Worm (Caenorhabditis elegans): ENCODE data around the gene dyf-17.

The dyf-17 gene

ce11 chrV:19119260-19119659, 8.1 kb upstream of the dyf-17 start, which contains the start of gene Y39B6A.13 (continued):
- TF ChIP-seq hlh-17 (GFP tag; optimal IDR thresholded peaks at IDR 0.05; ENCODE audit: borderline replicate concordance) (no peak), nhr-90 (tag; optimal IDR thresholded peaks at IDR 0.05; ENCODE audit: poor library complexity) (no peak), elt-3 (tag; optimal IDR thresholded peaks at IDR 0.05) (peak in 1 of 6 experiments; percentile 7), nhr-84 (tag; optimal IDR thresholded peaks at IDR 0.05) (no peak), efl-3 (GFP tag; optimal IDR thresholded peaks at IDR 0.05) (no peak), nhr-12 (tag; optimal IDR thresholded peaks at IDR 0.05) (no peak), snu-23 (GFP tag; optimal IDR thresholded peaks at IDR 0.05) (peak; percentile 64), mab-9 (GFP tag; IDR thresholded peaks at IDR 0.05) (no peak), unc-62 (GFP tag; optimal IDR thresholded peaks at IDR 0.05) (no peak), irx-1 (tag; optimal IDR thresholded peaks at IDR 0.05) (no peak), ceh-8 (GFP tag; optimal IDR thresholded peaks at IDR 0.05) (no peak), lsy-2 (tag; optimal IDR thresholded peaks at IDR 0.05) (peak; percentile 52 to 58), skn-1 (tag; optimal IDR thresholded peaks at IDR 0.05) (peak; percentile 39), jun-1 (tag; optimal IDR thresholded peaks at IDR 0.05) (no peak), unc-130 (tag; optimal IDR thresholded peaks at IDR 0.05) (no peak), isw-1 (GFP tag; IDR thresholded peaks at IDR 0.05) (peak; percentile 20; the same call in 1 of the 2 replicates), fkh-4 (tag; optimal IDR thresholded peaks at IDR 0.05; ENCODE audit: borderline replicate concordance) (no peak), lin-39 (tag; optimal IDR thresholded peaks at IDR 0.05) (no peak), rnt-1 (tag; optimal IDR thresholded peaks at IDR 0.05) (peak; percentile 42), aha-1 (tag; optimal IDR thresholded peaks at IDR 0.05) (no peak), ztf-11 (tag; optimal IDR thresholded peaks at IDR 0.05) (no peak), swsn-7 (tag; optimal IDR thresholded peaks at IDR 0.05) (peak; percentile 48), tbx-2 (tag; optimal IDR thresholded peaks at IDR 0.05) (peak; percentile 40), dpl-1 (GFP tag; optimal IDR thresholded peaks at IDR 0.05) (peak; percentile 78 to 89 (median 88)), fkh-8 (tag; optimal IDR thresholded peaks at IDR 0.05) (peak; percentile 27), sptf-1 (tag; optimal IDR thresholded peaks at IDR 0.05) (no peak), pag-3 (tag; optimal IDR thresholded peaks at IDR 0.05; ENCODE audit: borderline replicate concordance, insufficient read depth) (no peak), nhr-19 (GFP tag; conservative IDR thresholded peaks at IDR 0.05) (peak; percentile 48; the same call in 1 of the 2 replicates), sup-37 (GFP tag; optimal IDR thresholded peaks at IDR 0.05) (no peak), ceh-90 (tag; optimal IDR thresholded peaks at IDR 0.05) (no peak), nhr-77 (tag; optimal IDR thresholded peaks at IDR 0.05) (no peak), zag-1 (tag; optimal IDR thresholded peaks at IDR 0.05) (no peak), ama-1 (optimal IDR thresholded peaks at IDR 0.05) (no peak), snpc-4 (tag; optimal IDR thresholded peaks at IDR 0.05) (no peak), lir-3 (tag; optimal IDR thresholded peaks at IDR 0.05; ENCODE audit: poor library complexity) (no peak), nhr-237 (tag; optimal IDR thresholded peaks at IDR 0.05) (no peak), ets-5 (GFP tag; IDR thresholded peaks at IDR 0.05) (no peak), C16A3.4 (tag; optimal IDR thresholded peaks at IDR 0.05) (peak; percentile 41), mdl-1 (tag; optimal IDR thresholded peaks at IDR 0.05) (no peak), grh-1 (GFP tag; IDR thresholded peaks at IDR 0.05) (no peak), efl-1 (optimal IDR thresholded peaks at IDR 0.05) (peak; percentile 41 to 89), efl-1 (GFP tag; optimal IDR thresholded peaks at IDR 0.05 in 1 of 2) (peak; percentile 89 to 99), mep-1 (tag; optimal IDR thresholded peaks at IDR 0.05) (peak; percentile 9), ceh-63 (GFP tag; optimal IDR thresholded peaks at IDR 0.05) (no peak), tlp-1 (tag; optimal IDR thresholded peaks at IDR 0.05) (no peak), hpl-2 (GFP tag; optimal IDR thresholded peaks at IDR 0.05) (no peak), F16B12.6 (tag; optimal IDR thresholded peaks at IDR 0.05) (peak; percentile 8), C34B4.2 (tag; optimal IDR thresholded peaks at IDR 0.05) (no peak), unc-30 (tag; optimal IDR thresholded peaks at IDR 0.05) (no peak), lin-15B (tag; optimal IDR thresholded peaks at IDR 0.05) (no peak), alr-1 (tag; optimal IDR thresholded peaks at IDR 0.05; ENCODE audit: borderline replicate concordance) (no peak), elt-2 (tag; optimal IDR thresholded peaks at IDR 0.05) (no peak), sox-4 (tag; optimal IDR thresholded peaks at IDR 0.05) (no peak), fkh-10 (GFP tag; optimal IDR thresholded peaks at IDR 0.05) (no peak)

Measured in whole organism, L1 larva.